Worm (Caenorhabditis elegans): ENCODE measurements around the gene F36G9.13.

F36G9.13 gene

DNA sequence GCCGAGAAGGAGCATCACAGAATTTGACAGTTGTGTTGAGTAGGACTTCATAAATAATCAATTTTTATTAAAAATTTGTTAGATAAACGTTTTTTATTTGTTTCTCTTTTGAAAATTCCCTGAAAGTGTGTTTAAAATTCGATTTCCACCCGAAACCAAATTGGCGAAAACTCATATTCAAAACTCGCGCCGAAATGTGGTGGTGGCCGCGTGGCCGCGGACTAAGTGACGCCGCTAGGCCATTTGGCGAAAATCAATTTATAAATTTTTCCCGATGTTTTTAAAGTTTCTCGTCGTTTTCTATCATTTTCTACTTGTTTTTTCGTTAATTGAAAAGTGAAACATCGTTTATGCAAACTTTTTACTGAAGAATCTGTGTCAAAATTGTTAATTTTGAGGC lies 39.5 kb downstream of the F36G9.13 start:
- no peak for TF ChIP-seq vab-15 (tag; optimal IDR thresholded peaks at IDR 0.05)
- no peak for TF ChIP-seq hpl-2 (GFP tag; optimal IDR thresholded peaks at IDR 0.05)
- TF ChIP-seq nhr-12 (tag; optimal IDR thresholded peaks at IDR 0.05), result no peak
- no peak for TF ChIP-seq fos-1 (tag; optimal IDR thresholded peaks at IDR 0.05)
- TF ChIP-seq nhr-47 (tag; optimal IDR thresholded peaks at IDR 0.05), result peak; percentile 73
- no peak for TF ChIP-seq ceh-88 (GFP tag; IDR thresholded peaks at IDR 0.05)
- peak; percentile 60 for TF ChIP-seq fkh-4 (tag; optimal IDR thresholded peaks at IDR 0.05; ENCODE audit: borderline replicate concordance)
- TF ChIP-seq sup-37 (GFP tag; optimal IDR thresholded peaks at IDR 0.05), result no peak
- no peak for TF ChIP-seq ceh-8 (GFP tag; optimal IDR thresholded peaks at IDR 0.05)
- TF ChIP-seq elt-2 (tag; optimal IDR thresholded peaks at IDR 0.05), result peak; percentile 16
- TF ChIP-seq C16A3.4 (tag; optimal IDR thresholded peaks at IDR 0.05), result peak; percentile 1
- TF ChIP-seq pqm-1 (tag; optimal IDR thresholded peaks at IDR 0.05), result no peak
- no peak for TF ChIP-seq efl-3 (GFP tag; optimal IDR thresholded peaks at IDR 0.05)
- no peak for TF ChIP-seq mep-1 (tag; optimal IDR thresholded peaks at IDR 0.05)
- no peak for TF ChIP-seq blmp-1 (tag; optimal IDR thresholded peaks at IDR 0.05)
- peak; percentile 30 for TF ChIP-seq Y116A8C.19 (tag; optimal IDR thresholded peaks at IDR 0.05; ENCODE audit: borderline replicate concordance)
- TF ChIP-seq xbp-1 (tag; optimal IDR thresholded peaks at IDR 0.05), result peak; percentile 55
- TF ChIP-seq hlh-17 (GFP tag; optimal IDR thresholded peaks at IDR 0.05; ENCODE audit: borderline replicate concordance), result no peak
- peak; percentile 68 for TF ChIP-seq snpc-4 (tag; optimal IDR thresholded peaks at IDR 0.05)
- TF ChIP-seq dsc-1 (tag; optimal IDR thresholded peaks at IDR 0.05), result peak; percentile 52
- no peak for TF ChIP-seq fkh-10 (GFP tag; optimal IDR thresholded peaks at IDR 0.05)
- no peak for TF ChIP-seq nhr-11 (tag; optimal IDR thresholded peaks at IDR 0.05)
- TF ChIP-seq lin-15B (tag; optimal IDR thresholded peaks at IDR 0.05), result no peak
- TF ChIP-seq unc-30 (tag; optimal IDR thresholded peaks at IDR 0.05), result no peak
- TF ChIP-seq tbx-2 (tag; optimal IDR thresholded peaks at IDR 0.05), result no peak
- no peak for TF ChIP-seq lsy-2 (tag; optimal IDR thresholded peaks at IDR 0.05)
- TF ChIP-seq egl-27 (tag; optimal IDR thresholded peaks at IDR 0.05), result no peak
- TF ChIP-seq unc-130 (tag; optimal IDR thresholded peaks at IDR 0.05), result no peak
- TF ChIP-seq irx-1 (tag; optimal IDR thresholded peaks at IDR 0.05), result peak; percentile 72
- TF ChIP-seq ceh-90 (tag; optimal IDR thresholded peaks at IDR 0.05), result peak; percentile 87
- TF ChIP-seq jun-1 (tag; optimal IDR thresholded peaks at IDR 0.05), result no peak
- peak; percentile 15 to 52 (median 36) for TF ChIP-seq ceh-82 (tag; optimal IDR thresholded peaks at IDR 0.05)
- no peak for TF ChIP-seq ets-5 (GFP tag; IDR thresholded peaks at IDR 0.05)
- TF ChIP-seq nhr-20 (tag; optimal IDR thresholded peaks at IDR 0.05), result peak; percentile 56
- peak; percentile 75 for TF ChIP-seq nhr-90 (tag; optimal IDR thresholded peaks at IDR 0.05; ENCODE audit: poor library complexity)
- peak; percentile 84 for TF ChIP-seq lir-3 (tag; optimal IDR thresholded peaks at IDR 0.05; ENCODE audit: poor library complexity)
- TF ChIP-seq hlh-4 (tag; optimal IDR thresholded peaks at IDR 0.05), result no peak
- TF ChIP-seq elt-3 (tag; optimal IDR thresholded peaks at IDR 0.05), result no peak
- peak; percentile 51 for TF ChIP-seq sox-4 (tag; optimal IDR thresholded peaks at IDR 0.05)
- no peak for TF ChIP-seq sptf-1 (tag; optimal IDR thresholded peaks at IDR 0.05)
- TF ChIP-seq efl-1 (optimal IDR thresholded peaks at IDR 0.05), result peak; percentile 92 to 95
- TF ChIP-seq efl-1 (GFP tag; optimal IDR thresholded peaks at IDR 0.05 in 1 of 2), result peak; percentile 92 to 99
- TF ChIP-seq isw-1 (GFP tag; IDR thresholded peaks at IDR 0.05), result peak; percentile 49
- TF ChIP-seq snu-23 (GFP tag; optimal IDR thresholded peaks at IDR 0.05), result no peak
- TF ChIP-seq mef-2 (tag; optimal IDR thresholded peaks at IDR 0.05), result no peak
- no peak for TF ChIP-seq fkh-8 (tag; optimal IDR thresholded peaks at IDR 0.05)
- peak in 1 of 2 experiments; percentile 82 for TF ChIP-seq ztf-11 (tag; optimal IDR thresholded peaks at IDR 0.05)
- TF ChIP-seq nhr-84 (tag; optimal IDR thresholded peaks at IDR 0.05), result no peak
- TF ChIP-seq nhr-77 (tag; optimal IDR thresholded peaks at IDR 0.05), result no peak
- TF ChIP-seq dpl-1 (GFP tag; optimal IDR thresholded peaks at IDR 0.05), result peak; percentile 82 to 91 (median 88)
- TF ChIP-seq C04F5.9 (tag; optimal IDR thresholded peaks at IDR 0.05), result no peak
- no peak for TF ChIP-seq ama-1 (optimal IDR thresholded peaks at IDR 0.05)
- peak; percentile 96 for TF ChIP-seq rnt-1 (tag; optimal IDR thresholded peaks at IDR 0.05)
- peak; percentile 76 for TF ChIP-seq nhr-85 (tag)

Data from whole organism, L1 larva.